Worm (Caenorhabditis elegans): ENCODE results near the gene mbk-2.

ce11 chrIV:12972780-12973179 lies 36.2 kb upstream of the mbk-2 start:
- no peak for TF ChIP-seq nhr-12 (tag; optimal IDR thresholded peaks at IDR 0.05)
- no peak for TF ChIP-seq ceh-83 (GFP tag; optimal IDR thresholded peaks at IDR 0.05)
- TF ChIP-seq unc-62 (GFP tag; optimal IDR thresholded peaks at IDR 0.05) = no peak
- no peak for TF ChIP-seq elt-3 (tag; optimal IDR thresholded peaks at IDR 0.05)
- TF ChIP-seq pha-4 (tag; optimal IDR thresholded peaks at IDR 0.05) = no peak
- no peak for TF ChIP-seq bed-3 (GFP tag; optimal IDR thresholded peaks at IDR 0.05)
- TF ChIP-seq unc-39 (tag; optimal IDR thresholded peaks at IDR 0.05) = no peak
- no peak for TF ChIP-seq blmp-1 (tag; optimal IDR thresholded peaks at IDR 0.05)
- no peak for TF ChIP-seq mab-5 (tag; optimal IDR thresholded peaks at IDR 0.05)
